Worm (Caenorhabditis elegans) whole organism, L1 larva: Measurements from ENCODE around the gene srh-147.
"Not testable (repeated sequence)": the region's sequence is repeated elsewhere in the genome, so short reads cannot be mapped to it uniquely, and the experiment has no call there.

Source experiments
- Y116A8C.19 ChIP-seq: sonication (generic microtip); optimal IDR thresholded peaks from 2 replicates; lab custom pipeline; 2016; ENCODE audit warnings: missing compliant biosample characterization, missing genetic modification characterization, borderline replicate concordance
- aly-2 ChIP-seq: fragments of 150-350 bp; optimal IDR thresholded peaks from 2 replicates; lab custom pipeline; 2014; ENCODE audit warnings: missing biosample characterization, missing genetic modification characterization
- ceh-63 ChIP-seq: fragments of 200-800 bp; sonication (Bioruptor generic); optimal IDR thresholded peaks from 2 replicates; lab custom pipeline; 2018; ENCODE audit warnings: mild to moderate bottlenecking, missing genetic modification characterization, missing compliant biosample characterization
- ceh-82 ChIP-seq, 3 experiments: fragments of 150-350 bp in 1 of 3; sonication (generic microtip) in 2 of 3; optimal IDR thresholded peaks; 2 replicates each; lab custom pipeline; 2014 to 2017; ENCODE audit warnings: missing biosample characterization in 3 of 3, missing genetic modification characterization in 3 of 3
- ceh-88 ChIP-seq: fragments of 200-800 bp; sonication (Bioruptor generic); IDR thresholded peaks from 2 replicates; pipeline ENCODE4 v1.3.6; 2022; ENCODE audit warnings: missing genetic modification characterization, missing compliant biosample characterization
- efl-1 ChIP-seq, 4 experiments: fragments of 150-350 bp; optimal IDR thresholded peaks in 3 of 4; peaks in 1 of 4; 1 replicate in 1 of 4; 2 replicates in 3 of 4; lab custom pipeline; 2014; ENCODE audit warnings: missing biosample characterization in 2 of 4, missing genetic modification characterization in 2 of 4, missing genetic modification reagents in 2 of 4
- efl-3 ChIP-seq: fragments of 200-800 bp; sonication (Bioruptor generic); optimal IDR thresholded peaks from 2 replicates; lab custom pipeline; 2018; ENCODE audit warnings: mild to moderate bottlenecking, missing genetic modification characterization, missing compliant biosample characterization
- fkh-4 ChIP-seq: sonication (generic microtip); optimal IDR thresholded peaks from 2 replicates; lab custom pipeline; 2016; ENCODE audit warnings: missing compliant biosample characterization, missing genetic modification characterization, borderline replicate concordance
- grh-1 ChIP-seq: fragments of 200-800 bp; sonication (Bioruptor generic); IDR thresholded peaks from 2 replicates; pipeline ENCODE4 v1.3.6; 2022; ENCODE audit warnings: missing genetic modification reagents, missing genetic modification characterization, missing compliant biosample characterization
- isw-1 ChIP-seq: fragments of 200-800 bp; sonication (Bioruptor generic); IDR thresholded peaks from 2 replicates; pipeline ENCODE4 v1.3.6; 2022; ENCODE audit warnings: missing genetic modification characterization, missing compliant biosample characterization
- lir-3 ChIP-seq: sonication (generic microtip); optimal IDR thresholded peaks from 2 replicates; lab custom pipeline; 2016; ENCODE audit warnings: mild to moderate bottlenecking, missing genetic modification characterization, moderate library complexity, missing compliant biosample characterization; ENCODE audit not compliant: poor library complexity
- mef-2 ChIP-seq: fragments of 150-350 bp; optimal IDR thresholded peaks from 2 replicates; lab custom pipeline; 2014; ENCODE audit warnings: missing biosample characterization, missing genetic modification characterization
- mep-1 ChIP-seq: fragments of 150-350 bp; optimal IDR thresholded peaks from 2 replicates; lab custom pipeline; 2014; ENCODE audit warnings: missing biosample characterization, missing genetic modification characterization
- nhr-237 ChIP-seq: fragments of 150-350 bp; optimal IDR thresholded peaks from 2 replicates; lab custom pipeline; 2014; ENCODE audit warnings: missing biosample characterization, missing genetic modification characterization
- nhr-28 ChIP-seq: fragments of 150-350 bp; optimal IDR thresholded peaks from 2 replicates; lab custom pipeline; 2014; ENCODE audit warnings: missing biosample characterization, missing genetic modification characterization
- nhr-84 ChIP-seq: sonication (generic microtip); optimal IDR thresholded peaks from 2 replicates; lab custom pipeline; 2017; ENCODE audit warnings: missing biosample characterization, missing genetic modification characterization
- pqm-1 ChIP-seq: sonication (generic microtip); optimal IDR thresholded peaks from 3 replicates; lab custom pipeline; 2017; ENCODE audit warnings: missing biosample characterization, missing genetic modification characterization
- snpc-4 ChIP-seq: fragments of 150-350 bp; optimal IDR thresholded peaks from 2 replicates; lab custom pipeline; 2014; ENCODE audit warnings: missing biosample characterization, missing genetic modification characterization
- sox-4 ChIP-seq: sonication (generic microtip); optimal IDR thresholded peaks from 2 replicates; lab custom pipeline; 2016; ENCODE audit warnings: missing genetic modification characterization, missing compliant biosample characterization
- unc-62 ChIP-seq: fragments of 150-350 bp; optimal IDR thresholded peaks from 2 replicates; lab custom pipeline; 2014; ENCODE audit warnings: missing biosample characterization, missing genetic modification reagents, missing genetic modification characterization
- unc-86 ChIP-seq: sonication (generic microtip); optimal IDR thresholded peaks from 2 replicates; lab custom pipeline; 2016; ENCODE audit warnings: missing genetic modification characterization, missing compliant biosample characterization
- xbp-1 ChIP-seq: sonication (generic microtip); optimal IDR thresholded peaks from 2 replicates; lab custom pipeline; 2016; ENCODE audit warnings: missing genetic modification characterization, missing compliant biosample characterization
- zip-4 ChIP-seq: fragments of 200-800 bp; sonication (Bioruptor generic); optimal IDR thresholded peaks from 2 replicates; lab custom pipeline; 2018; ENCODE audit warnings: mild to moderate bottlenecking, missing genetic modification characterization, moderate library complexity, missing compliant biosample characterization

Gene srh-147

DNA sequence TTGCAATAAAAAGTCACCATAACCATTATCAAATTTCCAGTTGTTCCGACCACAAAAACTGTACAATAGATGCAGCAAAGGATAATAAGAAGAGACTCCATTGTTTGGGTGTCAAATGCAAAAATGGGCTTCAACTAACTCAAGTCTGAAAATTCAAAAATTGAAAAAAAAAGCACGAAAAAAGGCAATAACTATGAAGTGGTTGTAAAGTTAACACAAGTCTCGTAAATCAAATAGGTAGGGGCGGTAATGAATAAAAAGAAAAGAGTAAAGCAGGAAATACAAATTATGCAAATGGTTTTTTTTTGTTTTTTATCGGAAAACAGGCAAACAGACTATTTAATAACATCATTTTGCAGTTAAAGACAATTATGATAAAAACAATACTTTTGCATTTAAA is 42.7 kb downstream of the srh-147 start, which contains the start of gene srsx-38:
TSS of gene srsx-38 (minus strand) at position 101 of the 400 bp plus-strand sequence.
- not testable (repeated sequence) for TF ChIP-seq grh-1 (GFP tag; lab: Robert Waterston, UW); ceh-63 (GFP tag; lab: Kevin White, UChicago); unc-62 (GFP tag; lab: Kevin White, UChicago)

- TF ChIP-seq nhr-84 (tag; lab: Kevin White, UChicago); snpc-4 (tag; lab: Kevin White, UChicago); unc-86: not testable (repeated sequence)
Measured at ce11 chrV:15803748-15804147, 46.4 kb downstream of the srh-147 start, which contains the start of gene T26E4.18. Gene T26E4.18, minus strand, starts transcription at chrV:15803848.

ce11 chrV:15803079-15803478 is 47.0 kb downstream of the srh-147 start, which contains the start of gene srd-27:
Gene srd-27, plus strand, starts transcription at chrV:15803379.
- not testable (repeated sequence) for TF ChIP-seq zip-4 (GFP tag; lab: Kevin White, UChicago); fkh-4 (tag; lab: Kevin White, UChicago); nhr-237

DNA sequence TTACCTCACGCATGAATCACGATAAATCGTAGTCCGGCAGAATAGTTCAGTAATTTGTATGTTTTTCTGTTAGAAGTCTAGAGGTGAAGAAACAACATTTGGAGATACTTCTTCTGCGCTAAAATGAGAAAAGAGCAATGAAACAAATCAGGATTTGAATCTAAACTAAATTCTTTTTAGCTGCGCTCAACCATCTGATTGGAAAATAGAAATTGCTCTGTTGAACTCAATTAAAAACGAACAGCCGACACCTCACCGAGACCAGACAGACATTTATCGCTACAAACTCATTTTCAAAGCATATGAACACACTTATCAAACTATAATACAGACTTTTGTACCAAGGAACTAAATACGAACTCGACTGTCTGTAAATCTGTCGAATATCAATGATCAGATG is 47.5 kb downstream of the srh-147 start, which contains the start of gene T26E4.9:
TSS of gene T26E4.9 (minus strand) at position 101 of the 400 bp plus-strand sequence.
- TF ChIP-seq fkh-4, lir-3, sox-4 (tag; lab: Kevin White, UChicago): not testable (repeated sequence)

DNA sequence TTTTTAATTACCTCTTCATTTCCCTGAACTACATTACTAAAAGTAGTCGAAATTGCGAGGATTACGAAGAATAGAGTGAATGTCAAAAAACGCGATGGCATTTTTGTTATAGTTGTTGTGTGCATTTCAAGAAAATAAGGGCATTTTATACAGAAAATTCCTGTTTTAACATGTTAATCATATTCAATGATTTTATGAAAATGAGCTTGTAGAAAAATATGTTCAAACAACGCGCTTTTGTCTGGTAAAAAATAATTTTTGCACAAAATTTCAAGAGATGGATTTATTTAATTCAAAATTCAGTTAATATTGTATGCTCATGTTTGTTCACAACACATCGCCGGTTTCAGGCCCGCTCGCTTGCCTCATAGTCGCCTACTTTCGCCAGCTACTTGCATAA is 52.0 kb downstream of the srh-147 start, which contains the start of gene T26E4.10:
TSS of gene T26E4.10 (minus strand) at position 101 of the 400 bp plus-strand sequence.
- TF ChIP-seq lir-3 (tag; lab: Kevin White, UChicago): no peak
- no peak for TF ChIP-seq mef-2 (tag; lab: Kevin White, UChicago)
- no peak for TF ChIP-seq pqm-1
- TF ChIP-seq unc-86: no peak
- TF ChIP-seq ceh-82 (tag; optimal IDR thresholded peaks at IDR 0.05; lab: Kevin White, UChicago): no peak
- TF ChIP-seq Y116A8C.19 (tag; lab: Kevin White, UChicago): no peak
- no peak for TF ChIP-seq mep-1 (tag; lab: Kevin White, UChicago)
- TF ChIP-seq efl-3 (GFP tag; lab: Kevin White, UChicago): no peak
- no peak for TF ChIP-seq grh-1 (GFP tag; lab: Robert Waterston, UW)
- no peak for TF ChIP-seq efl-1 (optimal IDR thresholded peaks at IDR 0.05; lab: Kevin White, UChicago)
- no peak for TF ChIP-seq efl-1 (GFP tag; optimal IDR thresholded peaks at IDR 0.05 in 1 of 2; lab: Kevin White, UChicago)
- no peak for TF ChIP-seq nhr-28 (tag; lab: Kevin White, UChicago)
- TF ChIP-seq aly-2 (tag; lab: Kevin White, UChicago): no peak
- TF ChIP-seq xbp-1 (tag; lab: Kevin White, UChicago): no peak
- no peak for TF ChIP-seq ceh-88 (GFP tag; lab: Robert Waterston, UW)
- no peak for TF ChIP-seq isw-1
- TF ChIP-seq, all 84 proteins: peak for 0
